Worm (Caenorhabditis elegans) whole organism, L4 larva: ENCODE data around the gene adal-1.

ENCODE experiments used
- F44E2.7 ChIP-seq: fragments of 200-800 bp; sonication (Bioruptor generic); IDR thresholded peaks from 2 replicates; pipeline ENCODE4 v2.1.2; 2022; ENCODE audit warnings: missing genetic modification characterization, missing compliant biosample characterization
- F49E8.2 ChIP-seq: sonication (generic microtip); optimal IDR thresholded peaks from 2 replicates; lab custom pipeline; 2016; ENCODE audit warnings: missing compliant biosample characterization, mild to moderate bottlenecking, missing genetic modification characterization, borderline replicate concordance
- R02D3.7 ChIP-seq: fragments of 150-350 bp; sonication (generic microtip); optimal IDR thresholded peaks from 3 replicates; lab custom pipeline; 2014; ENCODE audit warnings: missing biosample characterization, missing genetic modification characterization
- Y105C5A.15 ChIP-seq: fragments of 200-800 bp; sonication (Bioruptor generic); IDR thresholded peaks from 2 replicates; pipeline ENCODE4 v1.3.6; 2022; ENCODE audit warnings: missing genetic modification characterization, missing compliant biosample characterization
- Y75B8A.6 ChIP-seq: fragments of 200-800 bp; sonication (Bioruptor generic); IDR thresholded peaks from 2 replicates; pipeline ENCODE4 v1.3.6; 2022; ENCODE audit warnings: missing genetic modification reagents, missing genetic modification characterization, missing compliant biosample characterization
- aha-1 ChIP-seq: fragments of 150-350 bp; peaks from one replicate; lab custom pipeline; 2014; ENCODE audit warnings: missing biosample characterization, missing genetic modification characterization
- aly-2 ChIP-seq: sonication (generic microtip); optimal IDR thresholded peaks from 2 replicates; lab custom pipeline; 2018; ENCODE audit warnings: missing biosample characterization, missing genetic modification characterization
- ama-1 ChIP-seq: fragments of 150-350 bp; optimal IDR thresholded peaks from 2 replicates; lab custom pipeline; 2014; ENCODE audit warnings: inconsistent platforms, mixed read lengths
- ceh-32 ChIP-seq: sonication (generic microtip); optimal IDR thresholded peaks from 2 replicates; lab custom pipeline; 2016; ENCODE audit warnings: mild to moderate bottlenecking, missing genetic modification characterization, missing compliant biosample characterization; ENCODE audit not compliant: poor library complexity
- cey-2 ChIP-seq: sonication (generic microtip); optimal IDR thresholded peaks from 3 replicates; lab custom pipeline; 2017; ENCODE audit warnings: missing genetic modification characterization, mild to moderate bottlenecking, missing compliant biosample characterization, antibody characterized with exemption, borderline replicate concordance; ENCODE audit not compliant: insufficient read depth
- ctbp-1 ChIP-seq: fragments of 200-800 bp; sonication (Bioruptor generic); IDR thresholded peaks from 2 replicates; pipeline ENCODE4 v1.3.6; 2022; ENCODE audit warnings: missing genetic modification reagents, missing genetic modification characterization, missing compliant biosample characterization
- daf-12 ChIP-seq: fragments of 150-350 bp; optimal IDR thresholded peaks from 2 replicates; lab custom pipeline; 2014; ENCODE audit warnings: missing biosample characterization, missing genetic modification reagents, missing genetic modification characterization
- daf-16 ChIP-seq, 3 experiments: sonication (generic microtip); optimal IDR thresholded peaks; 2 replicates each; lab custom pipeline; 2016 to 2017; ENCODE audit warnings: missing genetic modification characterization in 3 of 3, missing genetic modification reagents in 3 of 3, mild to moderate bottlenecking in 2 of 3, missing compliant biosample characterization in 2 of 3, missing biosample characterization in 1 of 3, moderate library complexity in 1 of 3
- daf-8 ChIP-seq: fragments of 200-800 bp; sonication (Bioruptor generic); IDR thresholded peaks from 2 replicates; pipeline ENCODE4 v1.3.6; 2022; ENCODE audit warnings: missing genetic modification characterization, missing compliant biosample characterization
- dmd-8 ChIP-seq: fragments of 200-800 bp; sonication (Bioruptor generic); IDR thresholded peaks from 2 replicates; pipeline ENCODE4 v1.3.6; 2022; ENCODE audit warnings: missing genetic modification characterization, missing compliant biosample characterization
- dmd-9 ChIP-seq: fragments of 200-800 bp; sonication (Bioruptor generic); IDR thresholded peaks from 2 replicates; pipeline ENCODE4 v1.3.6; 2022; ENCODE audit warnings: missing genetic modification reagents, missing genetic modification characterization, missing compliant biosample characterization
- dve-1 ChIP-seq: sonication (generic microtip); optimal IDR thresholded peaks from 2 replicates; lab custom pipeline; 2017; ENCODE audit warnings: antibody characterized with exemption, mild to moderate bottlenecking, missing genetic modification characterization, missing compliant biosample characterization; ENCODE audit not compliant: insufficient read depth
- egl-27 ChIP-seq: sonication (generic microtip); optimal IDR thresholded peaks from 3 replicates; lab custom pipeline; 2017; ENCODE audit warnings: missing biosample characterization, missing genetic modification reagents, missing genetic modification characterization
- egl-43 ChIP-seq: fragments of 200-800 bp; sonication (Bioruptor generic); IDR thresholded peaks from 2 replicates; pipeline ENCODE4 v1.3.6; 2022; ENCODE audit warnings: missing genetic modification reagents, missing genetic modification characterization, missing compliant biosample characterization
- gei-8 ChIP-seq: fragments of 200-800 bp; sonication (Bioruptor generic); optimal IDR thresholded peaks from 2 replicates; lab custom pipeline; 2018; ENCODE audit warnings: mild to moderate bottlenecking, missing genetic modification characterization, missing compliant biosample characterization
- hif-1 ChIP-seq, 2 experiments: sonication (generic microtip); optimal IDR thresholded peaks; 2 replicates each; lab custom pipeline; 2016 to 2017; ENCODE audit warnings: missing compliant biosample characterization in 2 of 2, missing genetic modification characterization in 2 of 2, missing genetic modification reagents in 2 of 2, missing genotype in 2 of 2, mild to moderate bottlenecking in 1 of 2
- hlh-11 ChIP-seq: fragments of 200-800 bp; sonication (Bioruptor generic); optimal IDR thresholded peaks from 2 replicates; lab custom pipeline; 2018; ENCODE audit warnings: mild to moderate bottlenecking, missing genetic modification characterization, missing compliant biosample characterization
- hlh-30 ChIP-seq: sonication (generic microtip); optimal IDR thresholded peaks from 2 replicates; lab custom pipeline; 2017; ENCODE audit warnings: antibody characterized with exemption, mild to moderate bottlenecking, missing genetic modification characterization, missing compliant biosample characterization; ENCODE audit not compliant: insufficient read depth
- hmg-1.1 ChIP-seq: fragments of 200-800 bp; sonication (Bioruptor generic); IDR thresholded peaks from 2 replicates; pipeline ENCODE4 v1.3.6; 2022; ENCODE audit warnings: missing genetic modification reagents, missing genetic modification characterization, missing compliant biosample characterization
- lim-7 ChIP-seq: fragments of 200-800 bp; sonication (Bioruptor generic); IDR thresholded peaks from 2 replicates; pipeline ENCODE4 v1.3.6; 2022; ENCODE audit warnings: missing genetic modification characterization, missing compliant biosample characterization
- lin-13 ChIP-seq: fragments of 150-350 bp; optimal IDR thresholded peaks from 2 replicates; lab custom pipeline; 2014; ENCODE audit warnings: missing biosample characterization, missing genetic modification reagents, missing genetic modification characterization
- lin-38 ChIP-seq: fragments of 200-800 bp; sonication (Bioruptor generic); IDR thresholded peaks from 2 replicates; pipeline ENCODE4 v1.3.6; 2022; ENCODE audit warnings: missing genetic modification reagents, missing genetic modification characterization, missing compliant biosample characterization
- lsy-2 ChIP-seq, 2 experiments: fragments of 150-350 bp in 1 of 2; sonication (generic microtip) in 1 of 2; optimal IDR thresholded peaks; 2 replicates each; lab custom pipeline; 2014 to 2017; ENCODE audit warnings: missing biosample characterization in 2 of 2, missing genetic modification characterization in 2 of 2
- madf-9 ChIP-seq: fragments of 200-800 bp; sonication (Bioruptor generic); conservative IDR thresholded peaks from 2 replicates; pipeline ENCODE4 v1.3.6; 2022; ENCODE audit warnings: missing genetic modification reagents, missing genetic modification characterization, missing compliant biosample characterization
- mdt-29 ChIP-seq: fragments of 200-800 bp; sonication (Bioruptor generic); IDR thresholded peaks from 2 replicates; pipeline ENCODE4 v1.3.6; 2022; ENCODE audit warnings: missing genetic modification reagents, missing genetic modification characterization, missing compliant biosample characterization
- mep-1 ChIP-seq: fragments of 150-350 bp; sonication (generic microtip); optimal IDR thresholded peaks from 3 replicates; lab custom pipeline; 2014; ENCODE audit warnings: missing biosample characterization, missing genetic modification characterization
- mxl-2 ChIP-seq: fragments of 200-800 bp; sonication (Bioruptor generic); conservative IDR thresholded peaks from 2 replicates; pipeline ENCODE4 v1.3.6; 2022; ENCODE audit warnings: missing genetic modification reagents, missing genetic modification characterization, missing compliant biosample characterization
- nhr-102 ChIP-seq: sonication (generic microtip); optimal IDR thresholded peaks from 2 replicates; lab custom pipeline; 2016; ENCODE audit warnings: mild to moderate bottlenecking, missing genetic modification characterization, moderate library complexity, missing compliant biosample characterization
- nhr-237 ChIP-seq: sonication (generic microtip); optimal IDR thresholded peaks from 2 replicates; lab custom pipeline; 2017; ENCODE audit warnings: missing biosample characterization, missing genetic modification characterization
- nhr-41 ChIP-seq: fragments of 200-800 bp; sonication (Bioruptor generic); IDR thresholded peaks from 2 replicates; pipeline ENCODE4 v1.3.6; 2022; ENCODE audit warnings: missing genetic modification reagents, missing genetic modification characterization, missing compliant biosample characterization
- nhr-42 ChIP-seq: fragments of 200-800 bp; sonication (Bioruptor generic); IDR thresholded peaks from 2 replicates; pipeline ENCODE4 v1.3.6; 2022; ENCODE audit warnings: missing genetic modification characterization, missing compliant biosample characterization
- nhr-48 ChIP-seq: sonication (generic microtip); optimal IDR thresholded peaks from 2 replicates; lab custom pipeline; 2016; ENCODE audit warnings: mild to moderate bottlenecking, missing genetic modification characterization, missing compliant biosample characterization
- nhr-6 ChIP-seq: fragments of 150-350 bp; optimal IDR thresholded peaks from 2 replicates; lab custom pipeline; 2014; ENCODE audit warnings: missing biosample characterization, missing genetic modification characterization
- nhr-76 ChIP-seq: fragments of 150-350 bp; optimal IDR thresholded peaks from 2 replicates; lab custom pipeline; 2014; ENCODE audit warnings: missing biosample characterization, missing genetic modification characterization
- saeg-2 ChIP-seq: fragments of 200-800 bp; sonication (Bioruptor generic); IDR thresholded peaks from 2 replicates; pipeline ENCODE4 v1.3.6; 2022; ENCODE audit warnings: missing genetic modification reagents, missing genetic modification characterization, missing compliant biosample characterization
- sdz-12 ChIP-seq: fragments of 200-800 bp; sonication (Bioruptor generic); optimal IDR thresholded peaks from 2 replicates; lab custom pipeline; 2018; ENCODE audit warnings: mild to moderate bottlenecking, missing genetic modification characterization, missing compliant biosample characterization
- skn-1 ChIP-seq: fragments of 150-350 bp; optimal IDR thresholded peaks from 2 replicates; lab custom pipeline; 2014; ENCODE audit warnings: missing biosample characterization, missing genetic modification characterization
- snpc-4 ChIP-seq: fragments of 150-350 bp; optimal IDR thresholded peaks from 2 replicates; lab custom pipeline; 2014; ENCODE audit warnings: missing biosample characterization, missing genetic modification characterization
- spr-1 ChIP-seq: sonication (generic microtip); optimal IDR thresholded peaks from 2 replicates; lab custom pipeline; 2016; ENCODE audit warnings: mild to moderate bottlenecking, missing genetic modification characterization, missing compliant biosample characterization
- tra-1 ChIP-seq: fragments of 200-800 bp; sonication (Bioruptor generic); IDR thresholded peaks from 2 replicates; pipeline ENCODE4 v1.3.6; 2022; ENCODE audit warnings: missing genetic modification reagents, missing genetic modification characterization, missing compliant biosample characterization
- unc-130 ChIP-seq: sonication (generic microtip); optimal IDR thresholded peaks from 2 replicates; lab custom pipeline; 2016; ENCODE audit warnings: missing genetic modification reagents, missing genetic modification characterization, missing compliant biosample characterization
- unc-39 ChIP-seq: sonication (generic microtip); optimal IDR thresholded peaks from 2 replicates; lab custom pipeline; 2017; ENCODE audit warnings: missing biosample characterization, missing genetic modification characterization
- unc-62 ChIP-seq, 3 experiments: fragments of 150-350 bp in 1 of 3; sonication (generic microtip); optimal IDR thresholded peaks in 2 of 3; peaks in 1 of 3; 1 replicate in 1 of 3; 2 replicates in 2 of 3; lab custom pipeline; 2014 to 2017; ENCODE audit warnings: missing biosample characterization in 3 of 3, missing genetic modification characterization in 3 of 3, missing genetic modification reagents in 3 of 3, missing genotype in 1 of 3

Gene adal-1

DNA sequence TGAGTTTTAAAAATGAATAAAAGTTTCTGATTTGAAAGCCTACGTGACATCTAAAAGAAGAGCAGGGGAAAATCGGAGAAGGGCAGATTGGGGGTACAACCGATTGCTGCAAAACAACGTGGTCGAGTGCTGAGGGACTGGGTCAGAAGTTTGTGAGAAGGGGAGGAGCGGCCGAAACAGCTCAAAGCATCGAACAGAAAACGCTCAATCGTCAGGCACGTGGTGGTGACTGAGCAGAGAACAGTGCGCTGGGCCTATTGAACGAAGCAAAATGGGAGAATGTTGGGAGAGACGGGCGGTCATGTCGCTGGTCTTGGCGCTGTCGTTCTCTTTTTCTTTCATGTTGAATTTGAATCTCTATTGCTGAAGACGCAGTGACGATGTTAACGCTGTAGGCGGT is 2.3 kb downstream of the adal-1 start (continued):
- TF ChIP-seq lsy-2 (tag; optimal IDR thresholded peaks at IDR 0.05; lab: Kevin White, UChicago) (peak in 1 of 2 experiments; percentile 54), lin-38 (GFP tag; lab: Robert Waterston, UW) (peak; percentile 17; the same call in 1 of the 2 replicates), nhr-102 (tag; lab: Kevin White, UChicago) (peak; percentile 69)
- TF ChIP-seq, all 104 proteins: peak for 40

DNA sequence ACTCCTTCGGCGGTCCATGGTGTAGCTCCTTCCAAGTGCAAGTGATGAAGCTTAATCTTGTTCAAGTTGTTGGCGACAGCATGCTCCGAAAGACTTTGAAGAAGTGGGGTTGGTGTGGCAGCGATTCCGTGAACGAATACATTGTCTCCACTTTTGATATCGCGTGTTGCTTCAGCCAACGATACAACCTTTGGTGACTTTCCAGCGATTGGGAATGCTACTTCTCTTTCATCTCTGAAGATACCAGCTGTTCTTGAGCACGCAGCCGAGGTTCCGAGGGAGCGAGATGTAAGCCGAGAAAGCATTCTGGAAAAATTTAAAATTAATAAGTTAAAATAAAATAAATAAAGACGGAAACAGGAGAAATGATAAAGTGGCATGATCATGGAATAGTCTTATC is 3.3 kb downstream of the adal-1 start, which contains the start of gene acer-1:
Gene acer-1, minus strand, starts transcription at position 306 of the 400 bp plus-strand sequence.
- TF ChIP-seq cey-2 (tag; lab: Kevin White, UChicago) = no peak
- TF ChIP-seq hmg-1.1 (GFP tag; lab: Robert Waterston, UW) = no peak
- TF ChIP-seq ama-1 (lab: Kevin White, UChicago) = peak; percentile 81
- TF ChIP-seq mdt-29 (GFP tag; lab: Robert Waterston, UW) = no peak; the same call in 1 of the 2 replicates
- TF ChIP-seq saeg-2 (GFP tag; lab: Robert Waterston, UW) = 0 out of 2 replicates have a peak, but pooled peaks have one; percentile 8
- TF ChIP-seq Y75B8A.6 (GFP tag; lab: Robert Waterston, UW) = 0 out of 2 replicates have a peak, but pooled peaks have one; percentile 6
- no peak for TF ChIP-seq nhr-48 (tag; lab: Kevin White, UChicago)
- TF ChIP-seq R02D3.7 (tag; lab: Kevin White, UChicago) = no peak
- TF ChIP-seq nhr-6 = no peak
- no peak for TF ChIP-seq unc-39
- TF ChIP-seq skn-1 (tag; lab: Kevin White, UChicago) = no peak
- TF ChIP-seq dmd-8 = no peak
- no peak for TF ChIP-seq ceh-32
- TF ChIP-seq dve-1 = no peak
- no peak for TF ChIP-seq snpc-4 (tag; lab: Kevin White, UChicago)
- TF ChIP-seq nhr-76 (tag; lab: Kevin White, UChicago) = no peak
- no peak for TF ChIP-seq gei-8 (GFP tag; lab: Kevin White, UChicago)
- peak; percentile 33; the same call in 1 of the 2 replicates for TF ChIP-seq ctbp-1 (GFP tag; lab: Robert Waterston, UW)
- TF ChIP-seq aly-2 (tag; lab: Kevin White, UChicago) = no peak
- TF ChIP-seq mxl-2 = no peak
- no peak for TF ChIP-seq aha-1 (tag; lab: Kevin White, UChicago)
- TF ChIP-seq lin-13 (GFP tag; lab: Kevin White, UChicago) = no peak
- TF ChIP-seq nhr-237 (tag; lab: Kevin White, UChicago) = no peak
- TF ChIP-seq sdz-12 (GFP tag; lab: Kevin White, UChicago) = peak; percentile 79
- TF ChIP-seq nhr-42 = no peak
- peak in 1 of 2 experiments; percentile 29 for TF ChIP-seq unc-62 (GFP tag; optimal IDR thresholded peaks at IDR 0.05 in 1 of 2; lab: Kevin White, UChicago)
- no peak for TF ChIP-seq unc-62 (tag; optimal IDR thresholded peaks at IDR 0.05; lab: Kevin White, UChicago)
- TF ChIP-seq mep-1 = no peak
- TF ChIP-seq daf-16 (GFP tag; optimal IDR thresholded peaks at IDR 0.05; lab: Kevin White, UChicago) = no peak
- TF ChIP-seq daf-16 (tag; optimal IDR thresholded peaks at IDR 0.05; lab: Kevin White, UChicago) = no peak
- no peak for TF ChIP-seq hif-1 (tag; optimal IDR thresholded peaks at IDR 0.05; lab: Kevin White, UChicago)
- TF ChIP-seq nhr-41 (GFP tag; lab: Robert Waterston, UW) = no peak
- no peak for TF ChIP-seq daf-12 (tag; lab: Kevin White, UChicago)
- no peak for TF ChIP-seq daf-8 (GFP tag; lab: Robert Waterston, UW)
- TF ChIP-seq tra-1 (GFP tag; lab: Robert Waterston, UW) = no peak
- TF ChIP-seq F44E2.7 (GFP tag; lab: Robert Waterston, UW) = no peak
- no peak for TF ChIP-seq egl-27
- TF ChIP-seq F49E8.2 (tag; lab: Kevin White, UChicago) = no peak
- TF ChIP-seq lim-7 (GFP tag; lab: Robert Waterston, UW) = no peak
- TF ChIP-seq unc-130 (GFP tag; lab: Kevin White, UChicago) = no peak
- no peak for TF ChIP-seq dmd-9
- peak; percentile 22; the same call in 1 of the 2 replicates for TF ChIP-seq madf-9
- TF ChIP-seq Y105C5A.15 (GFP tag; lab: Robert Waterston, UW) = 0 out of 2 replicates have a peak, but pooled peaks have one; percentile 25
- 0 out of 2 replicates have a peak, but pooled peaks have one; percentile 28 for TF ChIP-seq egl-43 (GFP tag; lab: Robert Waterston, UW)
- peak; percentile 18 for TF ChIP-seq hlh-11 (tag; lab: Kevin White, UChicago)
- TF ChIP-seq spr-1 = no peak
- no peak for TF ChIP-seq hlh-30 (tag; lab: Kevin White, UChicago)
